Worm (Caenorhabditis elegans) whole organism, L2 larva: ENCODE results near the gene fbxa-144.

Experiments
- C34F6.9 ChIP-seq: fragments of 150-350 bp; optimal IDR thresholded peaks from 2 replicates; lab custom pipeline; 2014; ENCODE audit warnings: missing biosample characterization, missing genetic modification characterization
- ZK546.5 ChIP-seq: sonication (generic microtip); optimal IDR thresholded peaks from 2 replicates; lab custom pipeline; 2017; ENCODE audit warnings: missing biosample characterization, missing genetic modification characterization
- aly-2 ChIP-seq: fragments of 150-350 bp; optimal IDR thresholded peaks from 2 replicates; lab custom pipeline; 2014; ENCODE audit warnings: missing biosample characterization, missing genetic modification characterization
- ama-1 ChIP-seq: fragments of 150-350 bp; optimal IDR thresholded peaks from 2 replicates; lab custom pipeline; 2018; ENCODE audit warnings: inconsistent platforms
- blmp-1 ChIP-seq: sonication (generic microtip); optimal IDR thresholded peaks from 2 replicates; lab custom pipeline; 2017; ENCODE audit warnings: missing genetic modification characterization, mild to moderate bottlenecking, missing compliant biosample characterization, antibody characterized with exemption, moderate library complexity; ENCODE audit not compliant: insufficient read depth
- ceh-16 ChIP-seq: fragments of 150-350 bp; optimal IDR thresholded peaks from 2 replicates; lab custom pipeline; 2014; ENCODE audit warnings: missing biosample characterization, missing genetic modification characterization
- crh-2 ChIP-seq: sonication (generic microtip); optimal IDR thresholded peaks from 2 replicates; lab custom pipeline; 2017; ENCODE audit warnings: missing biosample characterization, missing genetic modification characterization
- egl-27 ChIP-seq: sonication (generic microtip); optimal IDR thresholded peaks from 3 replicates; lab custom pipeline; 2017; ENCODE audit warnings: missing biosample characterization, missing genetic modification reagents, missing genetic modification characterization
- elt-1 ChIP-seq: fragments of 150-350 bp; optimal IDR thresholded peaks from 2 replicates; lab custom pipeline; 2014; ENCODE audit warnings: missing biosample characterization, missing genetic modification characterization
- elt-3 ChIP-seq: sonication (generic microtip); optimal IDR thresholded peaks from 2 replicates; lab custom pipeline; 2017; ENCODE audit warnings: missing biosample characterization, missing genetic modification characterization
- fos-1 ChIP-seq: fragments of 150-350 bp; optimal IDR thresholded peaks from 2 replicates; lab custom pipeline; 2014; ENCODE audit warnings: missing biosample characterization, missing genetic modification characterization
- lin-13 ChIP-seq: fragments of 150-350 bp; optimal IDR thresholded peaks from 2 replicates; lab custom pipeline; 2014; ENCODE audit warnings: missing biosample characterization, missing genetic modification reagents, missing genetic modification characterization
- lin-39 ChIP-seq: fragments of 150-350 bp; optimal IDR thresholded peaks from 2 replicates; lab custom pipeline; 2014; ENCODE audit warnings: missing biosample characterization, missing genetic modification reagents, missing genetic modification characterization
- lsy-2 ChIP-seq, 2 experiments: fragments of 150-350 bp in 1 of 2; sonication (generic microtip) in 1 of 2; optimal IDR thresholded peaks; 2 replicates each; lab custom pipeline; 2014 to 2017; ENCODE audit warnings: missing biosample characterization in 2 of 2, missing genetic modification characterization in 2 of 2
- mab-5 ChIP-seq: fragments of 150-350 bp; optimal IDR thresholded peaks from 2 replicates; lab custom pipeline; 2014; ENCODE audit warnings: missing biosample characterization, missing genetic modification characterization
- mbf-1 ChIP-seq: sonication (generic microtip); optimal IDR thresholded peaks from 2 replicates; lab custom pipeline; 2017; ENCODE audit warnings: missing biosample characterization, missing genetic modification characterization
- mdl-1 ChIP-seq, 2 experiments: fragments of 150-350 bp in 1 of 2; sonication (generic microtip) in 1 of 2; optimal IDR thresholded peaks; 2 replicates each; lab custom pipeline; 2017; ENCODE audit warnings: missing biosample characterization in 2 of 2, missing genetic modification characterization in 2 of 2
- nhr-10 ChIP-seq: sonication (generic microtip); optimal IDR thresholded peaks from 2 replicates; lab custom pipeline; 2017; ENCODE audit warnings: missing biosample characterization, missing genetic modification characterization
- nhr-11 ChIP-seq: fragments of 150-350 bp; optimal IDR thresholded peaks from 2 replicates; lab custom pipeline; 2014; ENCODE audit warnings: missing biosample characterization, missing genetic modification characterization
- nhr-129 ChIP-seq: fragments of 150-350 bp; optimal IDR thresholded peaks from 2 replicates; lab custom pipeline; 2014; ENCODE audit warnings: missing biosample characterization, missing genetic modification characterization
- nhr-23 ChIP-seq: fragments of 150-350 bp; optimal IDR thresholded peaks from 2 replicates; lab custom pipeline; 2014; ENCODE audit warnings: missing biosample characterization, missing genetic modification reagents, missing genetic modification characterization
- nhr-237 ChIP-seq: fragments of 150-350 bp; optimal IDR thresholded peaks from 2 replicates; lab custom pipeline; 2014; ENCODE audit warnings: missing biosample characterization, missing genetic modification characterization
- nhr-77 ChIP-seq: fragments of 150-350 bp; optimal IDR thresholded peaks from 2 replicates; lab custom pipeline; 2014; ENCODE audit warnings: missing biosample characterization, missing genetic modification characterization
- sem-4 ChIP-seq: fragments of 150-350 bp; optimal IDR thresholded peaks from 2 replicates; lab custom pipeline; 2014; ENCODE audit warnings: missing biosample characterization, missing genetic modification reagents, missing genetic modification characterization
- skn-1 ChIP-seq: sonication (generic microtip); optimal IDR thresholded peaks from 2 replicates; lab custom pipeline; 2017; ENCODE audit warnings: missing biosample characterization, missing genetic modification characterization
- sma-3 ChIP-seq: sonication (generic microtip); optimal IDR thresholded peaks from 2 replicates; lab custom pipeline; 2016; ENCODE audit warnings: missing genetic modification reagents, missing genetic modification characterization, missing compliant biosample characterization
- sma-9 ChIP-seq, 2 experiments: fragments of 150-350 bp in 1 of 2; sonication (generic microtip) in 1 of 2; optimal IDR thresholded peaks; 2 replicates each; lab custom pipeline; 2014 to 2016; ENCODE audit warnings: missing genetic modification characterization in 2 of 2, mild to moderate bottlenecking in 1 of 2, missing biosample characterization in 1 of 2, missing compliant biosample characterization in 1 of 2, missing genetic modification reagents in 1 of 2, moderate library complexity in 1 of 2
- snpc-4 ChIP-seq: fragments of 150-350 bp; optimal IDR thresholded peaks from 2 replicates; lab custom pipeline; 2014; ENCODE audit warnings: missing biosample characterization, missing genetic modification characterization
- unc-39 ChIP-seq: fragments of 150-350 bp; optimal IDR thresholded peaks from 2 replicates; lab custom pipeline; 2014; ENCODE audit warnings: missing biosample characterization, missing genetic modification characterization
- unc-55 ChIP-seq: fragments of 150-350 bp; sonication (generic microtip); optimal IDR thresholded peaks from 3 replicates; lab custom pipeline; 2014; ENCODE audit warnings: missing biosample characterization, missing genetic modification reagents, missing genetic modification characterization
- unc-62 ChIP-seq: fragments of 150-350 bp; optimal IDR thresholded peaks from 2 replicates; lab custom pipeline; 2014; ENCODE audit warnings: missing biosample characterization, missing genetic modification reagents, missing genetic modification characterization
- zag-1 ChIP-seq: fragments of 150-350 bp; optimal IDR thresholded peaks from 2 replicates; lab custom pipeline; 2014; ENCODE audit warnings: missing biosample characterization, missing genetic modification characterization
- ztf-11 ChIP-seq: sonication (generic microtip); optimal IDR thresholded peaks from 2 replicates; lab custom pipeline; 2017; ENCODE audit warnings: missing biosample characterization, missing genetic modification characterization
- ztf-4 ChIP-seq: fragments of 150-350 bp; optimal IDR thresholded peaks from 2 replicates; lab custom pipeline; 2014; ENCODE audit warnings: missing biosample characterization, missing genetic modification characterization

Gene fbxa-144

DNA sequence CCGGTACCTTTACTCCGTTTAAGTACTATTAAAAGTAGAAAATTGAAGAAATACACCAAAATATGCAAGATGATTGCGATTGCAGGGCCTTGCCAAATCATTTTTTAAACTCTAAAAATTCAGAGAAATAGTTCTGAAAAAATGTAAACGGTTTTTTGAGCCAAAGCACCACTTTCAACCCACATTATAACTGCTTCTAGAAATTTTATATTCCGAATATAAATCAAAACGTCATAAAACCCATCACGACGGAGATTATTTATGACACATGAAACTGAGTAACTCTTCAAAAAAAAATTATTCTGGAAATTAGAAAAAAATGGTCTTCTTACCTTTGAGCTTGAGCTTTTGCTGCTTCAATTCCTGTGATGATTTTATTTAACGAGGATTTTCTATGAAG lies 18.4 kb downstream of the fbxa-144 start, which contains the start of gene srxa-16:
Gene srxa-16 (minus strand): TSS at position 101 of the 400 bp plus-strand sequence.
- TF ChIP-seq mbf-1 (tag; lab: Kevin White, UChicago) (no peak), C34F6.9 (tag; lab: Kevin White, UChicago) (no peak), aly-2 (tag; lab: Kevin White, UChicago) (no peak), unc-39 (tag; lab: Kevin White, UChicago) (no peak), mdl-1 (tag; optimal IDR thresholded peaks at IDR 0.05; lab: Kevin White, UChicago) (no peak), egl-27 (tag; lab: Kevin White, UChicago) (no peak), lsy-2 (tag; optimal IDR thresholded peaks at IDR 0.05; lab: Kevin White, UChicago) (no peak), unc-62 (no peak), ztf-11 (tag; lab: Kevin White, UChicago) (no peak), ceh-16 (tag; lab: Kevin White, UChicago) (no peak), unc-55 (no peak), skn-1 (tag; lab: Kevin White, UChicago) (no peak), ztf-4 (no peak), elt-1 (tag; lab: Kevin White, UChicago) (no peak)

DNA sequence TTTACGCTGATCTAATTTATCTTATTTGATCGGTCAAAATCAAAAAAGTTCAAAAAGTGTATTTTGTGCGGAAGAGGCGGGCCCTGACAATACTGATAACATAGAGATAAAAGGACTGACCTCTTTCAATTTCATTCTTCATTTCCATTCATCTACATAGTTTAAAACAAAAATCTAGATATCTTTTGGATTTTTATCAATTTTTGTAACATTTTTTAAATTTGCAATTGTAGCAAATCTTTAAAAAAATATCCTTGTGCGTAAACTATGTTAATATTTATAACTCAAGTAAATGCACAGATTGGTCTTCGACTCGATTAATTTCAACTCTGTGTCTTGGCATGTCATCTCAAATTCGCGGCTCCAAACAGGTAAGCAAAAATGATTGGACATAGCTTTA lies 29.0 kb downstream of the fbxa-144 start, which contains the start of gene argk-1:
Gene argk-1 (plus strand): TSS at position 301 of the 400 bp plus-strand sequence.
- no peak for TF ChIP-seq sma-3 (GFP tag; lab: Kevin White, UChicago)
- no peak for TF ChIP-seq elt-3
- no peak for TF ChIP-seq mbf-1 (tag; lab: Kevin White, UChicago)
- TF ChIP-seq unc-55: no peak
- TF ChIP-seq ama-1: no peak
- no peak for TF ChIP-seq fos-1 (tag; lab: Kevin White, UChicago)

- TF ChIP-seq sma-3 (GFP tag; lab: Kevin White, UChicago): no peak
- TF ChIP-seq sma-9 (GFP tag; optimal IDR thresholded peaks at IDR 0.05; lab: Kevin White, UChicago): peak; percentile 84
- TF ChIP-seq sma-9 (tag; optimal IDR thresholded peaks at IDR 0.05; lab: Kevin White, UChicago): no peak
- peak; percentile 37 for TF ChIP-seq fos-1 (tag; lab: Kevin White, UChicago)
- TF ChIP-seq mbf-1 (tag; lab: Kevin White, UChicago): no peak
- no peak for TF ChIP-seq aly-2 (tag; lab: Kevin White, UChicago)
Observed at ce11 chrV:16100103-16100730, 32.4 kb downstream of the fbxa-144 start, which contains the start of gene cth-1. cth-1 (plus strand) TSS chrV:16100680.

- TF ChIP-seq nhr-23 (tag; lab: Kevin White, UChicago) (no peak), sma-9 (GFP tag; optimal IDR thresholded peaks at IDR 0.05; lab: Kevin White, UChicago) (no peak), sma-9 (tag; optimal IDR thresholded peaks at IDR 0.05; lab: Kevin White, UChicago) (no peak), nhr-237 (tag; lab: Kevin White, UChicago) (no peak)
Observed at ce11 chrV:16099441-16099840, 33.2 kb downstream of the fbxa-144 start, which contains the start of gene str-7. str-7 (minus strand) TSS chrV:16099541.

- no peak for TF ChIP-seq elt-3
- TF ChIP-seq mab-5 (tag; lab: Kevin White, UChicago): no peak
- peak; percentile 57 for TF ChIP-seq sma-9 (GFP tag; optimal IDR thresholded peaks at IDR 0.05; lab: Kevin White, UChicago)
- TF ChIP-seq sma-9 (tag; optimal IDR thresholded peaks at IDR 0.05; lab: Kevin White, UChicago): no peak
- peak; percentile 47 for TF ChIP-seq nhr-129 (tag; lab: Kevin White, UChicago)
- TF ChIP-seq fos-1 (tag; lab: Kevin White, UChicago): peak; percentile 26
- no peak for TF ChIP-seq blmp-1 (tag; lab: Kevin White, UChicago)
Observed at ce11 chrV:16094862-16095261, 37.7 kb downstream of the fbxa-144 start.

ce11 chrV:16094284-16094683 lies 38.3 kb downstream of the fbxa-144 start, which contains the start of gene F22B8.7:
F22B8.7 (plus strand) TSS chrV:16094584.
- TF ChIP-seq crh-2 (no peak), ztf-4 (no peak), lin-13 (GFP tag; lab: Kevin White, UChicago) (no peak), nhr-77 (tag; lab: Kevin White, UChicago) (no peak), ztf-11 (tag; lab: Kevin White, UChicago) (no peak), snpc-4 (tag; lab: Kevin White, UChicago) (no peak), ZK546.5 (tag; lab: Kevin White, UChicago) (no peak), aly-2 (tag; lab: Kevin White, UChicago) (no peak), lin-39 (no peak), nhr-11 (tag; lab: Kevin White, UChicago) (no peak), zag-1 (tag; lab: Kevin White, UChicago) (no peak), sem-4 (tag; lab: Kevin White, UChicago) (no peak), mdl-1 (tag; optimal IDR thresholded peaks at IDR 0.05; lab: Kevin White, UChicago) (no peak), nhr-10 (tag; lab: Kevin White, UChicago) (no peak)
